Worm (Caenorhabditis elegans) whole organism, L3 larva: ENCODE results near the gene C29E4.14.

ENCODE experiments used
- R02D3.7 ChIP-seq: fragments of 150-350 bp; optimal IDR thresholded peaks from 2 replicates; lab custom pipeline; 2014; ENCODE audit warnings: missing biosample characterization, missing genetic modification characterization
- ZK546.5 ChIP-seq: sonication (generic microtip); optimal IDR thresholded peaks from 2 replicates; lab custom pipeline; 2017; ENCODE audit warnings: missing biosample characterization, missing genetic modification characterization
- aly-2 ChIP-seq: fragments of 150-350 bp; optimal IDR thresholded peaks from 2 replicates; lab custom pipeline; 2014; ENCODE audit warnings: missing biosample characterization, missing genetic modification characterization
- ama-1 ChIP-seq: fragments of 150-350 bp; optimal IDR thresholded peaks from 2 replicates; lab custom pipeline; 2018
- ceh-16 ChIP-seq: sonication (generic microtip); optimal IDR thresholded peaks from 2 replicates; lab custom pipeline; 2017; ENCODE audit warnings: missing biosample characterization, missing genetic modification characterization
- ceh-28 ChIP-seq: fragments of 150-350 bp; optimal IDR thresholded peaks from 2 replicates; lab custom pipeline; 2014; ENCODE audit warnings: missing biosample characterization, missing genetic modification reagents, missing genetic modification characterization
- ceh-82 ChIP-seq: fragments of 150-350 bp; optimal IDR thresholded peaks from 2 replicates; lab custom pipeline; 2014; ENCODE audit warnings: missing biosample characterization, missing genetic modification characterization
- ceh-9 ChIP-seq: sonication (generic microtip); optimal IDR thresholded peaks from 2 replicates; lab custom pipeline; 2018; ENCODE audit warnings: missing biosample characterization, missing genetic modification characterization
- daf-12 ChIP-seq: fragments of 150-350 bp; optimal IDR thresholded peaks from 2 replicates; lab custom pipeline; 2014; ENCODE audit warnings: missing biosample characterization, missing genetic modification reagents, missing genetic modification characterization
- egl-27 ChIP-seq: sonication (generic microtip); optimal IDR thresholded peaks from 4 replicates; lab custom pipeline; 2017; ENCODE audit warnings: missing biosample characterization, missing genetic modification reagents, missing genetic modification characterization
- egl-5 ChIP-seq: fragments of 150-350 bp; optimal IDR thresholded peaks from 2 replicates; lab custom pipeline; 2017; ENCODE audit warnings: missing biosample characterization, missing genetic modification reagents, missing genetic modification characterization, inconsistent platforms
- elt-1 ChIP-seq: fragments of 150-350 bp; optimal IDR thresholded peaks from 2 replicates; lab custom pipeline; 2014; ENCODE audit warnings: missing biosample characterization, missing genetic modification characterization
- elt-2 ChIP-seq: sonication (generic microtip); optimal IDR thresholded peaks from 2 replicates; lab custom pipeline; 2016; ENCODE audit warnings: missing genetic modification reagents, mild to moderate bottlenecking, missing genetic modification characterization, missing compliant biosample characterization
- eor-1 ChIP-seq, 2 experiments: fragments of 150-350 bp; optimal IDR thresholded peaks; 2 replicates each; lab custom pipeline; 2014 to 2018; ENCODE audit warnings: missing biosample characterization in 2 of 2, missing genetic modification characterization in 2 of 2
- fos-1 ChIP-seq: fragments of 150-350 bp; optimal IDR thresholded peaks from 2 replicates; lab custom pipeline; 2014; ENCODE audit warnings: missing biosample characterization, missing genetic modification characterization
- hmg-11 ChIP-seq: sonication (generic microtip); optimal IDR thresholded peaks from 2 replicates; lab custom pipeline; 2016; ENCODE audit warnings: missing genetic modification characterization, missing compliant biosample characterization
- jun-1 ChIP-seq: fragments of 150-350 bp; optimal IDR thresholded peaks from 2 replicates; lab custom pipeline; 2014; ENCODE audit warnings: missing biosample characterization, missing genetic modification reagents, missing genetic modification characterization
- lin-15B ChIP-seq: fragments of 150-350 bp; optimal IDR thresholded peaks from 2 replicates; lab custom pipeline; 2014; ENCODE audit warnings: missing biosample characterization, missing genetic modification characterization
- lin-39 ChIP-seq: fragments of 150-350 bp; optimal IDR thresholded peaks from 2 replicates; lab custom pipeline; 2018; ENCODE audit warnings: missing biosample characterization, missing genetic modification reagents, missing genetic modification characterization
- lsy-12 ChIP-seq: sonication (generic microtip); optimal IDR thresholded peaks from 2 replicates; lab custom pipeline; 2016; ENCODE audit warnings: mild to moderate bottlenecking, missing genetic modification characterization, missing compliant biosample characterization
- mdl-1 ChIP-seq: fragments of 150-350 bp; optimal IDR thresholded peaks from 2 replicates; lab custom pipeline; 2014; ENCODE audit warnings: missing biosample characterization, missing genetic modification characterization
- mml-1 ChIP-seq: fragments of 150-350 bp; sonication (generic microtip); optimal IDR thresholded peaks from 3 replicates; lab custom pipeline; 2014; ENCODE audit warnings: missing biosample characterization, missing genetic modification characterization
- nfya-1 ChIP-seq: sonication (generic microtip); optimal IDR thresholded peaks from 2 replicates; lab custom pipeline; 2017; ENCODE audit warnings: missing genetic modification characterization, mild to moderate bottlenecking, missing compliant biosample characterization, antibody characterized with exemption, moderate library complexity; ENCODE audit not compliant: insufficient read depth
- nhr-11 ChIP-seq: fragments of 150-350 bp; optimal IDR thresholded peaks from 2 replicates; lab custom pipeline; 2014; ENCODE audit warnings: missing biosample characterization, missing genetic modification characterization
- nhr-23 ChIP-seq: fragments of 150-350 bp; optimal IDR thresholded peaks from 2 replicates; lab custom pipeline; 2014; ENCODE audit warnings: missing biosample characterization, missing genetic modification reagents, missing genetic modification characterization
- nhr-25 ChIP-seq: sonication (generic microtip); optimal IDR thresholded peaks from 2 replicates; lab custom pipeline; 2017; ENCODE audit warnings: missing biosample characterization, missing genetic modification characterization
- nhr-28 ChIP-seq: fragments of 150-350 bp; optimal IDR thresholded peaks from 2 replicates; lab custom pipeline; 2014; ENCODE audit warnings: missing biosample characterization, missing genetic modification characterization
- nhr-43 ChIP-seq: sonication (generic microtip); optimal IDR thresholded peaks from 2 replicates; lab custom pipeline; 2016; ENCODE audit warnings: mild to moderate bottlenecking, missing genetic modification characterization, missing compliant biosample characterization; ENCODE audit not compliant: poor library complexity, severe bottlenecking
- nhr-77 ChIP-seq: fragments of 150-350 bp; optimal IDR thresholded peaks from 2 replicates; lab custom pipeline; 2014; ENCODE audit warnings: missing biosample characterization, missing genetic modification characterization
- pha-4 ChIP-seq: fragments of 150-350 bp; optimal IDR thresholded peaks from 2 replicates; lab custom pipeline; 2014; ENCODE audit warnings: missing biosample characterization, missing genetic modification reagents, missing genetic modification characterization
- pqm-1 ChIP-seq: fragments of 150-350 bp; optimal IDR thresholded peaks from 2 replicates; lab custom pipeline; 2017; ENCODE audit warnings: missing biosample characterization, missing genetic modification characterization, inconsistent platforms
- sea-2 ChIP-seq: fragments of 150-350 bp; sonication (generic microtip); optimal IDR thresholded peaks from 4 replicates; lab custom pipeline; 2014; ENCODE audit warnings: missing biosample characterization, missing genetic modification reagents, missing genetic modification characterization
- skn-1 ChIP-seq: fragments of 150-350 bp; optimal IDR thresholded peaks from 2 replicates; lab custom pipeline; 2014; ENCODE audit warnings: missing biosample characterization, missing genetic modification characterization
- snpc-4 ChIP-seq: fragments of 150-350 bp; optimal IDR thresholded peaks from 2 replicates; lab custom pipeline; 2014; ENCODE audit warnings: missing biosample characterization, missing genetic modification characterization
- tbx-2 ChIP-seq: sonication (generic microtip); optimal IDR thresholded peaks from 2 replicates; lab custom pipeline; 2016; ENCODE audit warnings: mild to moderate bottlenecking, missing genetic modification characterization, missing compliant biosample characterization
- unc-39 ChIP-seq: sonication (generic microtip); optimal IDR thresholded peaks from 4 replicates; lab custom pipeline; 2017; ENCODE audit warnings: missing biosample characterization, missing genetic modification characterization
- unc-62 ChIP-seq: fragments of 150-350 bp; sonication (generic microtip); optimal IDR thresholded peaks from 4 replicates; lab custom pipeline; 2014; ENCODE audit warnings: missing biosample characterization, missing genetic modification reagents, missing genetic modification characterization
- zag-1 ChIP-seq: fragments of 150-350 bp; optimal IDR thresholded peaks from 2 replicates; lab custom pipeline; 2014; ENCODE audit warnings: missing biosample characterization, missing genetic modification characterization
- ztf-11 ChIP-seq: fragments of 150-350 bp; optimal IDR thresholded peaks from 2 replicates; lab custom pipeline; 2014; ENCODE audit warnings: missing biosample characterization, missing genetic modification characterization
- ztf-4 ChIP-seq: fragments of 150-350 bp; optimal IDR thresholded peaks from 2 replicates; lab custom pipeline; 2014; ENCODE audit warnings: missing biosample characterization, missing genetic modification characterization

The C29E4.14 gene

ce11 chrIII:7925968-7926367 lies 6.0 kb downstream of the C29E4.14 start:
- no peak for TF ChIP-seq ceh-82 (tag; lab: Kevin White, UChicago)
- no peak for TF ChIP-seq mdl-1 (tag; lab: Kevin White, UChicago)
- no peak for TF ChIP-seq ztf-4 (tag; lab: Kevin White, UChicago)
- no peak for TF ChIP-seq elt-2 (tag; lab: Kevin White, UChicago)
- TF ChIP-seq pha-4 (tag; lab: Kevin White, UChicago): peak; percentile 48
- no peak for TF ChIP-seq aly-2
- peak; percentile 3 for TF ChIP-seq snpc-4 (tag; lab: Kevin White, UChicago)

DNA sequence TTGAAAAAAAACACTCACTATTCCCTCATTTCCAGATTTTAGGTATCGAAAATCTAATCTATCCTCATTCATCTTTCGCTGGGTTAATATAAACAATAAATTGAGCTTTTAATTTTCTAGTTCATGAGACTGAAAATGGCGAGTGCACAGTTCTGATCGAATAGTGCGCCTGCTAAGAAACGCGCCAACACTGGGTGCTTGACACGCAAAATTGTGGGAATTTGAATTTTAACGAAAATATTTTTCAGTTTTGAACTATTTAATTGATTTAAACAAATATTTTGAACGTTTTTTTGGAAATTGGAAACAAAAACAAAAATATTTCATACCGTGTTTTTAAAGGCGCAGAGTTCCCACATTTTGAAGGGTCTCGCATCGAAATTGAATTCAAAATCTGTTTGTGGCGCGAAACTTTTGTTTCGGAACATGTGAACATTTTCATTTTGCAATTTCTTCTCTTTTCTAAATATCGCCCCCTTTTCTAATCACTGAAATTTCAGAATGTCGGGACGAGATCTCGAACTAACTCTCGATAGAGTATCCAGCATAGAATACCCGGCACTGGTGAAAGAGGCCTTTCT lies 8.7 kb downstream of the C29E4.14 start, which contains the start of the genes C29E4.13 and npp-15:
C29E4.13 (minus strand) TSS at position 169 of the 581 bp plus-strand sequence.
npp-15 (plus strand) TSS at position 495 of the 581 bp plus-strand sequence.
- no peak for TF ChIP-seq daf-12 (tag; lab: Kevin White, UChicago)
- TF ChIP-seq nhr-23: peak; percentile 13
- TF ChIP-seq eor-1 (tag; optimal IDR thresholded peaks at IDR 0.05; lab: Kevin White, UChicago): no peak
- TF ChIP-seq snpc-4 (tag; lab: Kevin White, UChicago): peak; percentile 10
- TF ChIP-seq nhr-25 (tag; lab: Kevin White, UChicago): peak; percentile 8
- TF ChIP-seq elt-2 (tag; lab: Kevin White, UChicago): peak; percentile 19
- TF ChIP-seq lin-15B (tag; lab: Kevin White, UChicago): peak; percentile 61
- peak; percentile 71 for TF ChIP-seq pha-4 (tag; lab: Kevin White, UChicago)
- TF ChIP-seq ceh-16 (tag; lab: Kevin White, UChicago): no peak

ce11 chrIII:7933235-7933634 lies 13.3 kb downstream of the C29E4.14 start, which contains the start of gene ran-2:
ran-2 (plus strand) TSS chrIII:7933535.
- TF ChIP-seq elt-2 (tag; lab: Kevin White, UChicago) (peak; percentile 39), hmg-11 (tag; lab: Kevin White, UChicago) (no peak), R02D3.7 (tag; lab: Kevin White, UChicago) (no peak), daf-12 (tag; lab: Kevin White, UChicago) (no peak), fos-1 (no peak)

- TF ChIP-seq pha-4 (tag; lab: Kevin White, UChicago) (no peak), nhr-25 (tag; lab: Kevin White, UChicago) (no peak), lin-15B (tag; lab: Kevin White, UChicago) (no peak), mml-1 (no peak), jun-1 (no peak), fos-1 (no peak), ama-1 (lab: Kevin White, UChicago) (no peak), nhr-28 (no peak), daf-12 (tag; lab: Kevin White, UChicago) (no peak), ceh-28 (tag; lab: Kevin White, UChicago) (no peak), ceh-9 (tag; lab: Kevin White, UChicago) (no peak), ceh-16 (tag; lab: Kevin White, UChicago) (no peak), ztf-11 (tag; lab: Kevin White, UChicago) (no peak), eor-1 (tag; optimal IDR thresholded peaks at IDR 0.05; lab: Kevin White, UChicago) (no peak), unc-39 (tag; lab: Kevin White, UChicago) (no peak), egl-27 (tag; lab: Kevin White, UChicago) (no peak), ZK546.5 (no peak), nfya-1 (tag; lab: Kevin White, UChicago) (no peak), R02D3.7 (tag; lab: Kevin White, UChicago) (no peak)
These were observed 17.6 kb downstream of the C29E4.14 start, which contains the start of gene C29E4.10 for ce11 chrIII:7937548-7937947. C29E4.10 (plus strand) TSS chrIII:7937848.

ce11 chrIII:7940819-7941218 lies 20.9 kb downstream of the C29E4.14 start, which contains the start of gene C29E4.12:
C29E4.12 (plus strand) TSS chrIII:7941151.
- TF ChIP-seq R02D3.7 (tag; lab: Kevin White, UChicago): peak; percentile 17
- TF ChIP-seq unc-39 (tag; lab: Kevin White, UChicago): no peak
- peak; percentile 48 for TF ChIP-seq nhr-77
- TF ChIP-seq ama-1 (lab: Kevin White, UChicago): no peak
- no peak for TF ChIP-seq skn-1
- no peak for TF ChIP-seq lsy-12 (tag; lab: Kevin White, UChicago)
- no peak for TF ChIP-seq nhr-11 (tag; lab: Kevin White, UChicago)
- peak; percentile 79 for TF ChIP-seq pha-4 (tag; lab: Kevin White, UChicago)
- TF ChIP-seq nhr-25 (tag; lab: Kevin White, UChicago): peak; percentile 69
- no peak for TF ChIP-seq aly-2
- TF ChIP-seq ceh-28 (tag; lab: Kevin White, UChicago): peak; percentile 15
- peak; percentile 41 for TF ChIP-seq lin-39 (tag; lab: Kevin White, UChicago)
- TF ChIP-seq nhr-43 (tag; lab: Kevin White, UChicago): peak; percentile 39
- TF ChIP-seq nhr-28: no peak
- no peak for TF ChIP-seq sea-2
- no peak for TF ChIP-seq zag-1 (tag; lab: Kevin White, UChicago)
- peak; percentile 11 for TF ChIP-seq pqm-1 (tag; lab: Kevin White, UChicago)
- no peak for TF ChIP-seq elt-1 (tag; lab: Kevin White, UChicago)
- no peak for TF ChIP-seq ztf-4 (tag; lab: Kevin White, UChicago)
- peak; percentile 91 for TF ChIP-seq lin-15B (tag; lab: Kevin White, UChicago)
- peak; percentile 83 for TF ChIP-seq nfya-1 (tag; lab: Kevin White, UChicago)
- no peak for TF ChIP-seq elt-2 (tag; lab: Kevin White, UChicago)
- peak; percentile 38 for TF ChIP-seq egl-5
- TF ChIP-seq tbx-2 (tag; lab: Kevin White, UChicago): no peak
- no peak for TF ChIP-seq unc-62 (GFP tag; lab: Kevin White, UChicago)
- TF ChIP-seq snpc-4 (tag; lab: Kevin White, UChicago): no peak
- TF ChIP-seq ceh-82 (tag; lab: Kevin White, UChicago): no peak
- peak; percentile 84 for TF ChIP-seq nhr-23
- TF ChIP-seq daf-12 (tag; lab: Kevin White, UChicago): no peak
- TF ChIP-seq ceh-9 (tag; lab: Kevin White, UChicago): no peak
